Worm (Caenorhabditis elegans) whole organism, young adult: Measurements from ENCODE around the gene W09G12.10.

Experiments
- F52B5.7 ChIP-seq: sonication (generic microtip); optimal IDR thresholded peaks from 2 replicates; lab custom pipeline; 2016; ENCODE audit warnings: mild to moderate bottlenecking, missing genetic modification characterization, missing compliant biosample characterization
- F55B11.4 ChIP-seq: sonication (generic microtip); optimal IDR thresholded peaks from 2 replicates; lab custom pipeline; 2016; ENCODE audit warnings: missing compliant biosample characterization, missing genetic modification characterization, borderline replicate concordance; ENCODE audit not compliant: insufficient read depth
- Y79H2A.3 ChIP-seq: fragments of 200-800 bp; sonication (Bioruptor generic); conservative IDR thresholded peaks from 2 replicates; pipeline ENCODE4 v1.3.6; 2022; ENCODE audit warnings: missing genetic modification reagents, missing genetic modification characterization, missing compliant biosample characterization
- attf-3 ChIP-seq: fragments of 200-800 bp; sonication (Bioruptor generic); conservative IDR thresholded peaks from 2 replicates; pipeline ENCODE4 v1.3.6; 2022; ENCODE audit warnings: missing genetic modification reagents, missing genetic modification characterization, missing compliant biosample characterization
- lir-1 ChIP-seq: fragments of 200-800 bp; sonication (Bioruptor generic); conservative IDR thresholded peaks from 2 replicates; pipeline ENCODE4 v1.3.6; 2022; ENCODE audit warnings: missing genetic modification reagents, missing genetic modification characterization, missing compliant biosample characterization
- pha-4 ChIP-seq: fragments of 150-350 bp; sonication (generic microtip); optimal IDR thresholded peaks from 2 replicates; lab custom pipeline; 2014; ENCODE audit warnings: missing biosample characterization, missing genetic modification reagents, missing genetic modification characterization
- snpc-4 ChIP-seq, 5 experiments: fragments of 150-350 bp in 1 of 5; sonication (generic microtip) in 4 of 5; optimal IDR thresholded peaks; 2 replicates each; lab custom pipeline; 2014 to 2018; ENCODE audit warnings: missing genetic modification characterization in 5 of 5, missing biosample characterization in 3 of 5, antibody characterized with exemption in 2 of 5, mild to moderate bottlenecking in 2 of 5, missing compliant biosample characterization in 2 of 5, missing genotype in 2 of 5, moderate library complexity in 2 of 5, missing genetic modification reagents in 1 of 5
- tbp1 ChIP-seq: fragments of 200-800 bp; sonication (Bioruptor generic); optimal IDR thresholded peaks from 2 replicates; lab custom pipeline; 2018; ENCODE audit warnings: mild to moderate bottlenecking, missing genetic modification characterization, missing compliant biosample characterization
- tbx-9 ChIP-seq: sonication (generic microtip); optimal IDR thresholded peaks from 2 replicates; lab custom pipeline; 2016; ENCODE audit warnings: borderline replicate concordance, missing genetic modification characterization, inconsistent platforms, missing compliant biosample characterization
- unc-62 ChIP-seq: fragments of 150-350 bp; optimal IDR thresholded peaks from 2 replicates; lab custom pipeline; 2014; ENCODE audit warnings: missing biosample characterization, missing genetic modification reagents, missing genetic modification characterization
- xnd-1 ChIP-seq: sonication (generic microtip); optimal IDR thresholded peaks from 2 replicates; lab custom pipeline; 2016; ENCODE audit warnings: missing genotype, missing genetic modification reagents, missing genetic modification characterization, missing compliant biosample characterization
- ztf-28 ChIP-seq: fragments of 200-800 bp; sonication (Bioruptor generic); IDR thresholded peaks from 2 replicates; pipeline ENCODE4 v1.3.6; 2022; ENCODE audit warnings: missing genetic modification reagents, missing genetic modification characterization, missing compliant biosample characterization

DNA sequence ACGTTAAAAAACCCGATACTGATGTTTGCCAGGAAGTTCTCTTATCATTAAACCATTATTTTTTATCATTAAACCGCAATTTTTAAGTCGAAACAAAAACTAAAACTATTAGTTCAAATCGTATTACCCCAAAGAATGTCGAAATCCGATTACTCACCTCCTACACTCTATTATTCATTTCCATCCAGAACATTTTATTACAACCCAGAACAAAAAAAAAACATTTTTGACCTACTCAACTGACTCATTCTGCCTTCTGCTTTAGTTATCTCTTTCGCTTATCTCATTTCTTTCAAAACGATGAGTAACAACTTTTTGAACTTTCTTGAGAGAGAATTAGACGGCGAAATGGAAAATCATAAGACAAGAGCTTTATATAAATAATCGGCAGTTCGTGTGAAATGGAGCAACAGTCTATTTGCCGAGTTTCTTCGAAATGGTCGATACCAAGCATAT is 7.6 kb upstream of the W09G12.10 start, which contains the start of gene W09G12.7:
- TF ChIP-seq unc-62 (GFP tag; lab: Kevin White, UChicago), result no peak
- no peak for TF ChIP-seq pha-4 (tag; lab: Kevin White, UChicago)
- no peak for TF ChIP-seq snpc-4 (GFP tag; optimal IDR thresholded peaks at IDR 0.05; lab: Kevin White, UChicago)
- no peak for TF ChIP-seq snpc-4 (tag; optimal IDR thresholded peaks at IDR 0.05; lab: Kevin White, UChicago)
- TF ChIP-seq lir-1 (GFP tag; lab: Robert Waterston, UW), result no peak
- no peak for TF ChIP-seq attf-3
- TF ChIP-seq tbp1 (GFP tag; lab: Kevin White, UChicago), result no peak
- TF ChIP-seq F52B5.7 (tag; lab: Kevin White, UChicago), result no peak
- TF ChIP-seq xnd-1 (tag; lab: Kevin White, UChicago), result no peak
- no peak for TF ChIP-seq tbx-9 (tag; lab: Kevin White, UChicago)
- no peak for TF ChIP-seq ztf-28 (GFP tag; lab: Robert Waterston, UW)
- no peak for TF ChIP-seq F55B11.4
- TF ChIP-seq Y79H2A.3, result no peak
